Worm (Caenorhabditis elegans) whole organism, L2 larva: ENCODE data around the gene vap-2.

Experiments used
- C34F6.9 ChIP-seq: fragments of 150-350 bp; optimal IDR thresholded peaks from 2 replicates; lab custom pipeline; 2014; ENCODE audit warnings: missing biosample characterization, missing genetic modification characterization
- F13H6.1 ChIP-seq: sonication (generic microtip); optimal IDR thresholded peaks from 2 replicates; lab custom pipeline; 2016; ENCODE audit warnings: missing genetic modification characterization, missing compliant biosample characterization
- R02D3.7 ChIP-seq: fragments of 150-350 bp; optimal IDR thresholded peaks from 2 replicates; lab custom pipeline; 2014; ENCODE audit warnings: missing biosample characterization, missing genetic modification characterization
- ama-1 ChIP-seq: fragments of 150-350 bp; optimal IDR thresholded peaks from 2 replicates; lab custom pipeline; 2018; ENCODE audit warnings: inconsistent platforms
- ceh-16 ChIP-seq: fragments of 150-350 bp; optimal IDR thresholded peaks from 2 replicates; lab custom pipeline; 2014; ENCODE audit warnings: missing biosample characterization, missing genetic modification characterization
- ceh-82 ChIP-seq: fragments of 150-350 bp; optimal IDR thresholded peaks from 2 replicates; lab custom pipeline; 2014; ENCODE audit warnings: missing biosample characterization, missing genetic modification characterization
- crh-2 ChIP-seq: sonication (generic microtip); optimal IDR thresholded peaks from 2 replicates; lab custom pipeline; 2017; ENCODE audit warnings: missing biosample characterization, missing genetic modification characterization
- dmd-4 ChIP-seq: sonication (generic microtip); optimal IDR thresholded peaks from 2 replicates; lab custom pipeline; 2017; ENCODE audit warnings: missing biosample characterization, missing genetic modification characterization
- elt-1 ChIP-seq: fragments of 150-350 bp; optimal IDR thresholded peaks from 2 replicates; lab custom pipeline; 2014; ENCODE audit warnings: missing biosample characterization, missing genetic modification characterization
- elt-3 ChIP-seq: sonication (generic microtip); optimal IDR thresholded peaks from 2 replicates; lab custom pipeline; 2017; ENCODE audit warnings: missing biosample characterization, missing genetic modification characterization
- fos-1 ChIP-seq: fragments of 150-350 bp; optimal IDR thresholded peaks from 2 replicates; lab custom pipeline; 2014; ENCODE audit warnings: missing biosample characterization, missing genetic modification characterization
- gmeb-1 ChIP-seq: fragments of 150-350 bp; optimal IDR thresholded peaks from 2 replicates; lab custom pipeline; 2014; ENCODE audit warnings: missing biosample characterization, missing genetic modification characterization
- lin-11 ChIP-seq: fragments of 150-350 bp; sonication (generic microtip); optimal IDR thresholded peaks from 2 replicates; lab custom pipeline; 2014; ENCODE audit warnings: missing biosample characterization, missing genetic modification characterization, inconsistent platforms, mixed read lengths
- lin-13 ChIP-seq: fragments of 150-350 bp; optimal IDR thresholded peaks from 2 replicates; lab custom pipeline; 2014; ENCODE audit warnings: missing biosample characterization, missing genetic modification reagents, missing genetic modification characterization
- lin-39 ChIP-seq: fragments of 150-350 bp; optimal IDR thresholded peaks from 2 replicates; lab custom pipeline; 2014; ENCODE audit warnings: missing biosample characterization, missing genetic modification reagents, missing genetic modification characterization
- lsy-2 ChIP-seq, 2 experiments: fragments of 150-350 bp in 1 of 2; sonication (generic microtip) in 1 of 2; optimal IDR thresholded peaks; 2 replicates each; lab custom pipeline; 2014 to 2017; ENCODE audit warnings: missing biosample characterization in 2 of 2, missing genetic modification characterization in 2 of 2
- mbf-1 ChIP-seq: sonication (generic microtip); optimal IDR thresholded peaks from 2 replicates; lab custom pipeline; 2017; ENCODE audit warnings: missing biosample characterization, missing genetic modification characterization
- mdl-1 ChIP-seq, 2 experiments: fragments of 150-350 bp in 1 of 2; sonication (generic microtip) in 1 of 2; optimal IDR thresholded peaks; 2 replicates each; lab custom pipeline; 2017; ENCODE audit warnings: missing biosample characterization in 2 of 2, missing genetic modification characterization in 2 of 2
- nhr-11 ChIP-seq: fragments of 150-350 bp; optimal IDR thresholded peaks from 2 replicates; lab custom pipeline; 2014; ENCODE audit warnings: missing biosample characterization, missing genetic modification characterization
- nhr-129 ChIP-seq: fragments of 150-350 bp; optimal IDR thresholded peaks from 2 replicates; lab custom pipeline; 2014; ENCODE audit warnings: missing biosample characterization, missing genetic modification characterization
- nhr-21 ChIP-seq: fragments of 150-350 bp; optimal IDR thresholded peaks from 2 replicates; lab custom pipeline; 2014; ENCODE audit warnings: missing biosample characterization, missing genetic modification characterization
- nhr-23 ChIP-seq: fragments of 150-350 bp; optimal IDR thresholded peaks from 2 replicates; lab custom pipeline; 2014; ENCODE audit warnings: missing biosample characterization, missing genetic modification reagents, missing genetic modification characterization
- nhr-25 ChIP-seq: fragments of 150-350 bp; sonication (generic microtip); optimal IDR thresholded peaks from 3 replicates; lab custom pipeline; 2014; ENCODE audit warnings: missing biosample characterization, missing genetic modification characterization
- nhr-6 ChIP-seq: fragments of 150-350 bp; optimal IDR thresholded peaks from 2 replicates; lab custom pipeline; 2014; ENCODE audit warnings: missing biosample characterization, missing genetic modification characterization
- peb-1 ChIP-seq: fragments of 150-350 bp; optimal IDR thresholded peaks from 2 replicates; lab custom pipeline; 2014; ENCODE audit warnings: missing biosample characterization, missing genetic modification characterization
- sma-3 ChIP-seq: sonication (generic microtip); optimal IDR thresholded peaks from 2 replicates; lab custom pipeline; 2016; ENCODE audit warnings: missing genetic modification reagents, missing genetic modification characterization, missing compliant biosample characterization
- sma-9 ChIP-seq, 2 experiments: fragments of 150-350 bp in 1 of 2; sonication (generic microtip) in 1 of 2; optimal IDR thresholded peaks; 2 replicates each; lab custom pipeline; 2014 to 2016; ENCODE audit warnings: missing genetic modification characterization in 2 of 2, mild to moderate bottlenecking in 1 of 2, missing biosample characterization in 1 of 2, missing compliant biosample characterization in 1 of 2, missing genetic modification reagents in 1 of 2, moderate library complexity in 1 of 2
- snpc-4 ChIP-seq: fragments of 150-350 bp; optimal IDR thresholded peaks from 2 replicates; lab custom pipeline; 2014; ENCODE audit warnings: missing biosample characterization, missing genetic modification characterization
- unc-39 ChIP-seq: fragments of 150-350 bp; optimal IDR thresholded peaks from 2 replicates; lab custom pipeline; 2014; ENCODE audit warnings: missing biosample characterization, missing genetic modification characterization
- unc-62 ChIP-seq: fragments of 150-350 bp; optimal IDR thresholded peaks from 2 replicates; lab custom pipeline; 2014; ENCODE audit warnings: missing biosample characterization, missing genetic modification reagents, missing genetic modification characterization
- zag-1 ChIP-seq: fragments of 150-350 bp; optimal IDR thresholded peaks from 2 replicates; lab custom pipeline; 2014; ENCODE audit warnings: missing biosample characterization, missing genetic modification characterization
- ztf-11 ChIP-seq: sonication (generic microtip); optimal IDR thresholded peaks from 2 replicates; lab custom pipeline; 2017; ENCODE audit warnings: missing biosample characterization, missing genetic modification characterization

vap-2 gene

ce11 chrX:10756185-10756584 is 36.1 kb downstream of the vap-2 start:
- TF ChIP-seq nhr-21 (tag; lab: Kevin White, UChicago) (peak; percentile 55), lin-11 (tag; lab: Kevin White, UChicago) (peak; percentile 66), nhr-11 (tag; lab: Kevin White, UChicago) (no peak), elt-1 (tag; lab: Kevin White, UChicago) (no peak), nhr-129 (tag; lab: Kevin White, UChicago) (peak; percentile 73), unc-39 (no peak), mbf-1 (tag; lab: Kevin White, UChicago) (no peak), mdl-1 (tag; optimal IDR thresholded peaks at IDR 0.05; lab: Kevin White, UChicago) (no peak), sma-3 (GFP tag; lab: Kevin White, UChicago) (peak; percentile 21), snpc-4 (tag; lab: Kevin White, UChicago) (no peak), gmeb-1 (tag; lab: Kevin White, UChicago) (no peak), unc-62 (GFP tag; lab: Kevin White, UChicago) (no peak)

ce11 chrX:10754532-10754931 is 37.8 kb downstream of the vap-2 start:
- TF ChIP-seq sma-3 (GFP tag; lab: Kevin White, UChicago): no peak

- no peak for TF ChIP-seq peb-1 (tag; lab: Kevin White, UChicago)
- TF ChIP-seq nhr-21 (tag; lab: Kevin White, UChicago): no peak
- no peak for TF ChIP-seq nhr-23
- no peak for TF ChIP-seq nhr-25 (tag; lab: Kevin White, UChicago)
- TF ChIP-seq elt-3: no peak
- TF ChIP-seq elt-1 (tag; lab: Kevin White, UChicago): no peak
- no peak for TF ChIP-seq C34F6.9 (tag; lab: Kevin White, UChicago)
- no peak for TF ChIP-seq lin-13 (GFP tag; lab: Kevin White, UChicago)
- TF ChIP-seq ceh-16 (tag; lab: Kevin White, UChicago): no peak
- no peak for TF ChIP-seq ceh-82 (tag; lab: Kevin White, UChicago)
- TF ChIP-seq zag-1: no peak
- TF ChIP-seq sma-9 (GFP tag; optimal IDR thresholded peaks at IDR 0.05; lab: Kevin White, UChicago): no peak
- no peak for TF ChIP-seq sma-9 (tag; optimal IDR thresholded peaks at IDR 0.05; lab: Kevin White, UChicago)
- no peak for TF ChIP-seq R02D3.7 (tag; lab: Kevin White, UChicago)
- TF ChIP-seq dmd-4 (tag; lab: Kevin White, UChicago): no peak
- TF ChIP-seq gmeb-1 (tag; lab: Kevin White, UChicago): no peak
- TF ChIP-seq lin-39 (tag; lab: Kevin White, UChicago): no peak
- TF ChIP-seq crh-2 (tag; lab: Kevin White, UChicago): no peak
- TF ChIP-seq nhr-6 (tag; lab: Kevin White, UChicago): no peak
- no peak for TF ChIP-seq F13H6.1 (tag; lab: Kevin White, UChicago)
- no peak for TF ChIP-seq ztf-11 (tag; lab: Kevin White, UChicago)
- TF ChIP-seq, all 48 proteins: peak for 0
Measured at ce11 chrX:10753403-10753802, 38.9 kb downstream of the vap-2 start, which contains the start of gene R07A4.3. TSS of gene R07A4.3 (plus strand) at chrX:10753703.

- TF ChIP-seq fos-1 (tag; lab: Kevin White, UChicago) (peak; percentile 55), unc-62 (GFP tag; lab: Kevin White, UChicago) (no peak), nhr-129 (tag; lab: Kevin White, UChicago) (peak; percentile 3)
- TF ChIP-seq, all 48 proteins: peak for 2
Measured at ce11 chrX:10748145-10748544, 44.2 kb downstream of the vap-2 start.

ce11 chrX:10746388-10746787 is 45.9 kb downstream of the vap-2 start, which contains the start of gene R07A4.2:
TSS of gene R07A4.2 (minus strand) at chrX:10746488.
- TF ChIP-seq lin-13 (GFP tag; lab: Kevin White, UChicago) (no peak), nhr-25 (tag; lab: Kevin White, UChicago) (no peak), sma-3 (GFP tag; lab: Kevin White, UChicago) (no peak), ama-1 (lab: Kevin White, UChicago) (no peak), lsy-2 (tag; optimal IDR thresholded peaks at IDR 0.05; lab: Kevin White, UChicago) (no peak), nhr-129 (tag; lab: Kevin White, UChicago) (no peak), mdl-1 (tag; optimal IDR thresholded peaks at IDR 0.05; lab: Kevin White, UChicago) (no peak), peb-1 (tag; lab: Kevin White, UChicago) (no peak), snpc-4 (tag; lab: Kevin White, UChicago) (no peak), fos-1 (tag; lab: Kevin White, UChicago) (no peak), ceh-82 (tag; lab: Kevin White, UChicago) (no peak), mbf-1 (tag; lab: Kevin White, UChicago) (no peak)
